Worm (Caenorhabditis elegans): ENCODE data around the gene grl-27.
"Not testable (repeated sequence)": the region's sequence is repeated elsewhere in the genome, so short reads cannot be mapped to it uniquely, and the experiment has no call there.

Gene grl-27

ce11 chrV:3586014-3586689, 10.5 kb upstream of the grl-27 start, which contains the start of the genes rpl-11.1 and T22F3.2:
TSS of gene rpl-11.1 (minus strand) at chrV:3586064.
TSS of gene T22F3.2 (plus strand) at chrV:3586639.
- no peak for TF ChIP-seq dao-5 (tag; optimal IDR thresholded peaks at IDR 0.05)
- TF ChIP-seq him-1 (tag; optimal IDR thresholded peaks at IDR 0.05) = no peak
- no peak for TF ChIP-seq W03F9.2 (tag; optimal IDR thresholded peaks at IDR 0.05)

ce11 chrV:3585011-3585410, 9.4 kb upstream of the grl-27 start:
- TF ChIP-seq him-1 (tag; optimal IDR thresholded peaks at IDR 0.05) = no peak
- no peak for TF ChIP-seq W03F9.2 (tag; optimal IDR thresholded peaks at IDR 0.05)
- no peak for TF ChIP-seq dao-5 (tag; optimal IDR thresholded peaks at IDR 0.05)

DNA sequence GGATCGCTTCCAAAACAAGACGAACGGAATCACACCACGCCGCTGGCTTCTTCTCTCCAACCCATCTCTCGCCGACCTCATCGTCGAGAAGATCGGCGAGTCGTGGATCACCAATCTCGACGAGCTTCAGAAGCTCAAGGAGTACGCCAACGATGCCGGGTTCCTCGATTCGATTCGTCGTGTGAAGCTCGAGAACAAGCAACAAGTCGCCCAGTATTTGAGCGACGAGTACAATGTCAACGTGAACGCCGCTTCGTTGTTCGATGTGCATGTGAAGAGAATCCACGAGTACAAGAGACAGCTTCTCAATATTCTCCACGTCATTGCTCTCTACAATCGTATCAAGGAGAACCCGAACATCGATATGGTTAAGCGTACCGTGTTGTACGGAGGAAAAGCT, 8.0 kb upstream of the grl-27 start:
- TF ChIP-seq him-1 (tag; optimal IDR thresholded peaks at IDR 0.05) (no peak), dao-5 (tag; optimal IDR thresholded peaks at IDR 0.05) (no peak), W03F9.2 (tag; optimal IDR thresholded peaks at IDR 0.05) (no peak)

ce11 chrV:3582671-3583070, 7.0 kb upstream of the grl-27 start:
- no peak for TF ChIP-seq him-1 (tag; optimal IDR thresholded peaks at IDR 0.05)
- TF ChIP-seq dao-5 (tag; optimal IDR thresholded peaks at IDR 0.05) = no peak
- no peak for TF ChIP-seq W03F9.2 (tag; optimal IDR thresholded peaks at IDR 0.05)

DNA sequence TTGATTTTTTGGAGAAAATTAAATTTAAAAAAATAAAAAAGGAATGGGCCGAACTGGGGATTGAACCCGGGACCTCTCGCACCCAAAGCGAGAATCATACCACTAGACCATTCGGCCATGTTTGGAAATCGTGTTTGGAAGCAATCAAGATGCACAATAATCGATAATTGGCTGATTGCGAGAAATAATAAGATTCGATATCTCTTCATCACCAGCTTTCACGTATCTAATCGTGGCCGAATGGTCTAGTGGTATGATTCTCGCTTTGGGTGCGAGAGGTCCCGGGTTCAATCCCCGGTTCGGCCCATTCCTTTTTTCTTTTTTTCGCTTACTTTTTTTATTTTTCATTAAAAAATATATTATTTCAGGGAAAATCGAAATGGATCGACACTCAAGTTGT, 6.4 kb upstream of the grl-27 start:
- TF ChIP-seq him-1 (tag; optimal IDR thresholded peaks at IDR 0.05) (no peak), W03F9.2 (tag; optimal IDR thresholded peaks at IDR 0.05) (peak; percentile 32), dao-5 (tag; optimal IDR thresholded peaks at IDR 0.05) (no peak)

DNA sequence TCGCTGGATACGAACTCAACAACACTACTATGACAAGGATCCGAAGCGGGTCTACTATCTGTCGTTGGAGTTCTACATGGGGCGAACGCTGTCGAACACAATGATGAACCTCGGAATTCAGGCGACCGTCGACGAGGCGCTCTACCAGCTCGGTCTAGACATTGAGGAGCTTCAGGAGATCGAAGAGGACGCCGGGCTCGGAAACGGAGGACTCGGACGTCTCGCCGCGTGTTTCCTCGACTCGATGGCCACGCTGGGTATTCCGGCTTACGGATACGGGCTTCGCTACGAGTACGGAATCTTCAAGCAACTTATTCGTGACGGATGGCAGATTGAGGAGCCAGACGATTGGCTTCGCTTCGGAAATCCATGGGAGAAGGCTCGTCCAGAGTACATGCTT, 6.0 kb upstream of the grl-27 start:
- TF ChIP-seq W03F9.2 (tag; optimal IDR thresholded peaks at IDR 0.05) = no peak
- TF ChIP-seq him-1 (tag; optimal IDR thresholded peaks at IDR 0.05) = no peak
- TF ChIP-seq dao-5 (tag; optimal IDR thresholded peaks at IDR 0.05) = no peak

- TF ChIP-seq W03F9.2 (tag; optimal IDR thresholded peaks at IDR 0.05) = no peak
- no peak for TF ChIP-seq dao-5 (tag; optimal IDR thresholded peaks at IDR 0.05)
- no peak for TF ChIP-seq him-1 (tag; optimal IDR thresholded peaks at IDR 0.05)
These were observed 5.4 kb upstream of the grl-27 start for ce11 chrV:3581034-3581433.

ce11 chrV:3580385-3580784, 4.7 kb upstream of the grl-27 start:
- no peak for TF ChIP-seq W03F9.2 (tag; optimal IDR thresholded peaks at IDR 0.05)
- no peak for TF ChIP-seq dao-5 (tag; optimal IDR thresholded peaks at IDR 0.05)

ce11 chrV:3579795-3580194, 4.1 kb upstream of the grl-27 start:
- TF ChIP-seq him-1 (tag; optimal IDR thresholded peaks at IDR 0.05) = no peak
- no peak for TF ChIP-seq dao-5 (tag; optimal IDR thresholded peaks at IDR 0.05)
- peak; percentile 42 for TF ChIP-seq W03F9.2 (tag; optimal IDR thresholded peaks at IDR 0.05)

- TF ChIP-seq W03F9.2 (tag; optimal IDR thresholded peaks at IDR 0.05) = no peak
- no peak for TF ChIP-seq him-1 (tag; optimal IDR thresholded peaks at IDR 0.05)
- no peak for TF ChIP-seq dao-5 (tag; optimal IDR thresholded peaks at IDR 0.05)
These were observed 3.6 kb upstream of the grl-27 start for ce11 chrV:3579248-3579647.

DNA sequence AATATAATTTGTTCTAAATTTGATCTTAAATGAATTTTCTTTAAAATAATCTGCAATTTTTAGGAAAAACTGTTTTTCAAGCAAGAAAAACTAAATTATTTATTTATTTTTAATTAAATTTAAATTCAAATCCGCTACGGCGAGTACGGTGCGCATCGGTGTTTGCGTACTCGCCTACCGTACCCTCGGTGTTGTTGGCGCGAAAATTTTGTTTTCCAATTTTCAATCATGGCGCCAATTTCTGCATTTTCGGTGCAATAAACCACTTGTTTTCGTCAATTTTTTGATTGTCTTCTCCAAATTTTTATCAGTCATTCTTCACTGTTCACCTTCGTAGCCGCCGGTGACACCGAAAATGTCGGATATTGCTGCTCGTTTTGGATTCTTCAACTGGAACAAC, 3.2 kb upstream of the grl-27 start, which contains the start of gene pygl-1:
Gene pygl-1 (plus strand): TSS at position 211 of the 400 bp plus-strand sequence.
- TF ChIP-seq him-1 (tag; optimal IDR thresholded peaks at IDR 0.05) (no peak), dao-5 (tag; optimal IDR thresholded peaks at IDR 0.05) (no peak), W03F9.2 (tag; optimal IDR thresholded peaks at IDR 0.05) (peak; percentile 2)

- TF ChIP-seq dao-5, W03F9.2, him-1 (tag; optimal IDR thresholded peaks at IDR 0.05): not testable (repeated sequence)
These were observed 3.3 kb downstream of the grl-27 start, which contains the start of gene F40C5.1 for ce11 chrV:3572408-3572807. TSS of gene F40C5.1 (plus strand) at chrV:3572708.

ce11 chrV:3570695-3571094, 5.0 kb downstream of the grl-27 start, which contains the start of gene F40C5.2:
TSS of gene F40C5.2 (plus strand) at chrV:3570995.
- not testable (repeated sequence) for TF ChIP-seq dao-5, him-1, W03F9.2 (tag; optimal IDR thresholded peaks at IDR 0.05)

ce11 chrV:3564335-3564734, 11.3 kb downstream of the grl-27 start, which contains the start of gene T24A6.17:
TSS of gene T24A6.17 (minus strand) at chrV:3564435.
- TF ChIP-seq dao-5, W03F9.2, him-1 (tag; optimal IDR thresholded peaks at IDR 0.05): not testable (repeated sequence)

DNA sequence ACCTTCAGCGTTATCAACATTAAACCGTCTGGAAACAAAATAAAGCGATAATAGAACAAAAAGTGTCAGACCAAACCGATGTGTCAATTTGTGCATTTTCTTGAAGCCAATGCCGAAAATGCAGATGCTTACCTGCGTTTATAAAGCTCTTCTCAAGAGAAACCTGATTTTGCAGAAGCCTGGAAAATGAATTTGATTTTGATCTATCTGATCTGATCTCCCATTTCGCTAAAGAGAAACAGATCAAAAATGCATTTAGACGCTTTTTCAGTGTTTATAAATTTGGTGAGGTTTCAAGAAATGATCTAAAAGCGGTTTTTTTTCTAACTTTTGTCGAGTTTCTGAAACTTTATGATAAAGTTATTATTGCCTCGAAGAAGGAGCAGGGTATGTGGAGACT, 12.8 kb downstream of the grl-27 start, which contains the start of gene T24A6.16:
Gene T24A6.16 (minus strand): TSS at position 101 of the 400 bp plus-strand sequence.
- TF ChIP-seq him-1, W03F9.2, dao-5 (tag; optimal IDR thresholded peaks at IDR 0.05): not testable (repeated sequence)
